Fruit fly (Drosophila melanogaster) whole organism, embryonic: ENCODE results near the gene chif.

ENCODE experiments used
- Antp ChIP-seq: fragments of 200-800 bp; sonication (Bioruptor generic); optimal IDR thresholded peaks from 3 replicates; lab custom pipeline; 2016; ENCODE audit warnings: missing biosample characterization, missing genetic modification characterization
- C15 ChIP-seq: fragments of 200-800 bp; sonication (Bioruptor generic); IDR thresholded peaks from 3 replicates; pipeline ENCODE4 v1.3.6; 2022; ENCODE audit warnings: missing biosample characterization, missing genetic modification characterization
- CG11560 ChIP-seq: fragments of 200-800 bp; sonication (Bioruptor generic); IDR thresholded peaks from 3 replicates; pipeline ENCODE4 v1.3.6; 2022; ENCODE audit warnings: missing biosample characterization, missing genetic modification characterization
- CG13775 ChIP-seq: fragments of 200-800 bp; sonication (Bioruptor generic); optimal IDR thresholded peaks from 3 replicates; lab custom pipeline; 2017; ENCODE audit warnings: missing biosample characterization, mild to moderate bottlenecking, missing genetic modification characterization
- CG1603 ChIP-seq: fragments of 200-800 bp; sonication (Bioruptor generic); optimal IDR thresholded peaks from 2 replicates; lab custom pipeline; 2019; ENCODE audit warnings: missing biosample characterization, mild to moderate bottlenecking, missing genetic modification characterization, moderate library complexity
- CG16815 ChIP-seq: fragments of 200-800 bp; sonication (Bioruptor generic); optimal IDR thresholded peaks from 3 replicates; lab custom pipeline; 2017; ENCODE audit warnings: missing biosample characterization, mild to moderate bottlenecking, missing genetic modification characterization
- CG17361 ChIP-seq: fragments of 200-800 bp; sonication (Bioruptor generic); IDR thresholded peaks from 3 replicates; pipeline ENCODE4 v1.3.6; 2022; ENCODE audit warnings: missing biosample characterization, missing genetic modification characterization
- CG18764 ChIP-seq: fragments of 200-800 bp; sonication (Bioruptor generic); optimal IDR thresholded peaks from 3 replicates; lab custom pipeline; 2016; ENCODE audit warnings: missing biosample characterization, missing genetic modification characterization
- CG32767 ChIP-seq: fragments of 200-800 bp; sonication (Bioruptor generic); IDR thresholded peaks from 2 replicates; pipeline ENCODE4 v1.3.6; 2022; ENCODE audit warnings: missing biosample characterization, missing genetic modification characterization
- CG34224 ChIP-seq: fragments of 200-800 bp; sonication (Bioruptor generic); IDR thresholded peaks from 3 replicates; pipeline ENCODE4 v1.3.6; 2022; ENCODE audit warnings: missing biosample characterization, missing genetic modification characterization; ENCODE audit not compliant: partially characterized antibody
- CG3838 ChIP-seq: fragments of 200-800 bp; sonication (Bioruptor generic); optimal IDR thresholded peaks from 3 replicates; lab custom pipeline; 2016; ENCODE audit warnings: missing biosample characterization, missing genetic modification characterization
- CG4328 ChIP-seq: fragments of 200-800 bp; sonication (Bioruptor generic); optimal IDR thresholded peaks from 3 replicates; lab custom pipeline; 2017; ENCODE audit warnings: missing biosample characterization, missing genetic modification reagents, missing genetic modification characterization
- CG7963 ChIP-seq: fragments of 200-800 bp; sonication (Bioruptor generic); IDR thresholded peaks from 3 replicates; pipeline ENCODE4 v1.3.6; 2022; ENCODE audit warnings: missing biosample characterization, missing genetic modification characterization; ENCODE audit not compliant: partially characterized antibody
- CG8765 ChIP-seq: fragments of 200-800 bp; sonication (Bioruptor generic); IDR thresholded peaks from 2 replicates; pipeline ENCODE4 v1.3.6; 2022; ENCODE audit warnings: missing biosample characterization, missing genetic modification characterization
- Dip3 ChIP-seq: fragments of 200-800 bp; sonication (Bioruptor generic); optimal IDR thresholded peaks from 3 replicates; lab custom pipeline; 2016; ENCODE audit warnings: missing biosample characterization, missing genetic modification characterization
- Dll ChIP-seq: fragments of 200-800 bp; sonication (Bioruptor generic); IDR thresholded peaks from 4 replicates; pipeline ENCODE4 v1.3.6; 2022; ENCODE audit warnings: missing biosample characterization, missing genetic modification characterization; ENCODE audit not compliant: partially characterized antibody
- Doc2 ChIP-seq: fragments of 200-800 bp; sonication (Bioruptor generic); IDR thresholded peaks from 2 replicates; pipeline ENCODE4 v1.3.6; 2022; ENCODE audit warnings: missing biosample characterization, missing genetic modification characterization
- Drgx ChIP-seq: fragments of 200-800 bp; sonication (Bioruptor generic); IDR thresholded peaks from 2 replicates; pipeline ENCODE4 v1.3.6; 2022; ENCODE audit warnings: missing biosample characterization, missing genetic modification characterization
- Fer3 ChIP-seq: fragments of 200-800 bp; sonication (Bioruptor generic); optimal IDR thresholded peaks from 2 replicates; lab custom pipeline; 2018; ENCODE audit warnings: missing biosample characterization, mild to moderate bottlenecking, missing genetic modification characterization, moderate library complexity
- H15 ChIP-seq: fragments of 200-800 bp; sonication (Bioruptor generic); IDR thresholded peaks from 3 replicates; pipeline ENCODE4 v1.3.6; 2022; ENCODE audit warnings: missing biosample characterization, missing genetic modification characterization
- Hr39 ChIP-seq: fragments of >200 bp; optimal IDR thresholded peaks from 2 replicates; lab custom pipeline; 2017
- Hr51 ChIP-seq, 2 experiments: fragments of 200-800 bp; sonication (Bioruptor generic); optimal IDR thresholded peaks; 2 replicates in 1 of 2; 3 replicates in 1 of 2; lab custom pipeline; 2016 to 2018; ENCODE audit warnings: missing biosample characterization in 2 of 2, missing genetic modification characterization in 2 of 2, mild to moderate bottlenecking in 1 of 2, moderate library complexity in 1 of 2
- NfI ChIP-seq: fragments of 200-800 bp; sonication (Bioruptor generic); optimal IDR thresholded peaks from 3 replicates; lab custom pipeline; 2018; ENCODE audit warnings: missing biosample characterization, mild to moderate bottlenecking, missing genetic modification characterization, moderate library complexity
- Opbp ChIP-seq: fragments of 200-800 bp; sonication (Bioruptor generic); IDR thresholded peaks from 3 replicates; pipeline ENCODE4 v1.3.6; 2022; ENCODE audit warnings: missing biosample characterization, missing genetic modification characterization; ENCODE audit not compliant: partially characterized antibody
- Poxn ChIP-seq: fragments of 200-800 bp; sonication (Bioruptor generic); IDR thresholded peaks from 2 replicates; pipeline ENCODE4 v1.3.6; 2022; ENCODE audit warnings: missing biosample characterization, missing genetic modification characterization
- Side ChIP-seq: fragments of 200-800 bp; sonication (Bioruptor generic); optimal IDR thresholded peaks from 2 replicates; lab custom pipeline; 2016; ENCODE audit warnings: missing biosample characterization, missing genetic modification characterization
- Sry-β ChIP-seq: fragments of 200-800 bp; sonication (Bioruptor generic); optimal IDR thresholded peaks from 2 replicates; lab custom pipeline; 2018; ENCODE audit warnings: missing biosample characterization, mild to moderate bottlenecking, missing genetic modification characterization, moderate library complexity
- Taf1 ChIP-seq: fragments of 200-800 bp; sonication (Bioruptor generic); IDR thresholded peaks from 2 replicates; pipeline ENCODE4 v1.3.6; 2022; ENCODE audit warnings: missing biosample characterization, missing genetic modification characterization
- al ChIP-seq: fragments of 200-800 bp; sonication (Bioruptor generic); IDR thresholded peaks from 2 replicates; pipeline ENCODE4 v1.3.6; 2022; ENCODE audit warnings: missing biosample characterization, missing genetic modification characterization
- ap ChIP-seq: fragments of 200-800 bp; sonication (Bioruptor generic); IDR thresholded peaks from 2 replicates; pipeline ENCODE4 v1.3.6; 2022; ENCODE audit warnings: missing biosample characterization, missing genetic modification characterization
- bab2 ChIP-seq: fragments of 200-800 bp; sonication (Bioruptor generic); optimal IDR thresholded peaks from 2 replicates; lab custom pipeline; 2016; ENCODE audit warnings: missing biosample characterization, missing genetic modification characterization
- br ChIP-seq: fragments of >200 bp; optimal IDR thresholded peaks from 2 replicates; lab custom pipeline; 2017
- crol ChIP-seq: fragments of 200-800 bp; sonication (Bioruptor generic); IDR thresholded peaks from 2 replicates; pipeline ENCODE4 v1.3.6; 2022; ENCODE audit warnings: missing biosample characterization, missing genetic modification characterization
- cwo ChIP-seq: fragments of 200-800 bp; sonication (Bioruptor generic); optimal IDR thresholded peaks from 3 replicates; lab custom pipeline; 2017; ENCODE audit warnings: missing biosample characterization, missing genetic modification characterization, mild to moderate bottlenecking, moderate library complexity, missing genetic modification reagents
- disco-r ChIP-seq: fragments of 200-800 bp; sonication (Bioruptor generic); optimal IDR thresholded peaks from 2 replicates; lab custom pipeline; 2016; ENCODE audit warnings: missing biosample characterization, missing genetic modification characterization
- dpn ChIP-seq, 2 experiments: fragments of 200-800 bp; sonication (Bioruptor generic); optimal IDR thresholded peaks; 3 replicates each; lab custom pipeline; 2016; ENCODE audit warnings: missing biosample characterization in 2 of 2, missing genetic modification characterization in 2 of 2
- gro ChIP-seq: fragments of 200-800 bp; sonication (Bioruptor generic); optimal IDR thresholded peaks from 2 replicates; lab custom pipeline; 2016; ENCODE audit warnings: missing biosample characterization, missing genetic modification characterization
- gsb-n ChIP-seq: fragments of 200-800 bp; sonication (Bioruptor generic); optimal IDR thresholded peaks from 3 replicates; lab custom pipeline; 2018; ENCODE audit warnings: missing biosample characterization, mild to moderate bottlenecking, missing genetic modification characterization
- hbn ChIP-seq: fragments of 200-800 bp; sonication (Bioruptor generic); IDR thresholded peaks from 2 replicates; pipeline ENCODE4 v1.3.6; 2022; ENCODE audit warnings: missing biosample characterization, missing genetic modification characterization; ENCODE audit not compliant: partially characterized antibody
- jigr1 ChIP-seq: fragments of 200-800 bp; sonication (Bioruptor generic); IDR thresholded peaks from 3 replicates; pipeline ENCODE4 v1.3.6; 2022; ENCODE audit warnings: missing biosample characterization, missing genetic modification characterization
- ken ChIP-seq: fragments of 200-800 bp; sonication (Bioruptor generic); IDR thresholded peaks from 3 replicates; pipeline ENCODE4 v1.3.6; 2022; ENCODE audit warnings: missing biosample characterization, missing genetic modification characterization
- knrl ChIP-seq: fragments of 200-800 bp; sonication (Bioruptor generic); IDR thresholded peaks from 3 replicates; pipeline ENCODE4 v1.3.6; 2022; ENCODE audit warnings: missing biosample characterization, missing genetic modification characterization; ENCODE audit not compliant: partially characterized antibody
- nom ChIP-seq: fragments of 200-800 bp; sonication (Bioruptor generic); optimal IDR thresholded peaks from 2 replicates; lab custom pipeline; 2017; ENCODE audit warnings: missing biosample characterization, missing genetic modification characterization, mild to moderate bottlenecking, moderate library complexity, missing genetic modification reagents
- org-1 ChIP-seq: fragments of 200-800 bp; sonication (Bioruptor generic); optimal IDR thresholded peaks from 2 replicates; lab custom pipeline; 2017; ENCODE audit warnings: missing biosample characterization, missing genetic modification characterization
- sisA ChIP-seq: fragments of 200-800 bp; sonication (Bioruptor generic); IDR thresholded peaks from 2 replicates; pipeline ENCODE4 v1.3.6; 2022; ENCODE audit warnings: missing biosample characterization, missing genetic modification characterization
- ssp ChIP-seq: fragments of 200-800 bp; sonication (Bioruptor generic); IDR thresholded peaks from 2 replicates; pipeline ENCODE4 v1.3.6; 2022; ENCODE audit warnings: missing biosample characterization, missing genetic modification characterization
- trem ChIP-seq: fragments of 200-800 bp; optimal IDR thresholded peaks from 3 replicates; lab custom pipeline; 2019; ENCODE audit warnings: missing biosample characterization, mild to moderate bottlenecking, missing genetic modification characterization, moderate library complexity
- trh ChIP-seq: fragments of 200-800 bp; sonication (Bioruptor generic); optimal IDR thresholded peaks from 2 replicates; lab custom pipeline; 2016; ENCODE audit warnings: missing biosample characterization, missing genetic modification characterization
- vnd ChIP-seq: fragments of 200-800 bp; sonication (Bioruptor generic); IDR thresholded peaks from 3 replicates; pipeline ENCODE4 v1.3.6; 2022; ENCODE audit warnings: missing biosample characterization, missing genetic modification characterization; ENCODE audit not compliant: partially characterized antibody
- zf30C ChIP-seq: fragments of 200-800 bp; sonication (Bioruptor generic); optimal IDR thresholded peaks from 3 replicates; lab custom pipeline; 2018; ENCODE audit warnings: missing biosample characterization, mild to moderate bottlenecking, missing genetic modification characterization

The chif gene

dm6 chr2L:16325515-16326257 lies 26.7 kb downstream of the chif start, which contains the start of gene cact:
Gene cact, minus strand, starts transcription at chr2L:16326207.
- peak; percentile 92 for TF ChIP-seq NfI
- TF ChIP-seq CG1603, result peak; percentile 50
- peak; percentile 94 for TF ChIP-seq trem (tag; lab: Kevin White, UChicago)
- TF ChIP-seq CG3838, result peak; percentile 83
- peak; percentile 94 for TF ChIP-seq Dip3 (GFP tag; lab: Kevin White, UChicago)
- peak; percentile 70; the same call in 2 of the 3 replicates for TF ChIP-seq CG11560
- peak; percentile 95 for TF ChIP-seq gro
- TF ChIP-seq bab2 (GFP tag; lab: Kevin White, UChicago), result peak; percentile 94
- TF ChIP-seq CG32767 (GFP tag; lab: Robert Waterston, UW), result peak; percentile 87
- TF ChIP-seq jigr1 (GFP tag; lab: Robert Waterston, UW), result no peak
- TF ChIP-seq Taf1 (GFP tag; lab: Robert Waterston, UW), result peak; percentile 82
- peak; percentile 93 for TF ChIP-seq CG13775 (GFP tag; lab: Kevin White, UChicago)
- peak; percentile 95 for TF ChIP-seq dpn (GFP tag; optimal IDR thresholded peaks at IDR 0.05; lab: Kevin White, UChicago)
- peak; percentile 92 for TF ChIP-seq disco-r (GFP tag; lab: Kevin White, UChicago)
- TF ChIP-seq Drgx (GFP tag; lab: Robert Waterston, UW), result peak; percentile 91
- no peak for TF ChIP-seq zf30C (GFP tag; lab: Kevin White, UChicago)
- TF ChIP-seq ap, result peak; percentile 90
- TF ChIP-seq al (GFP tag; lab: Robert Waterston, UW), result peak; percentile 85
- peak; percentile 95 for TF ChIP-seq Antp
- TF ChIP-seq Poxn, result peak; percentile 56; the same call in 1 of the 2 replicates
- peak; percentile 93 for TF ChIP-seq Fer3
- peak; percentile 95 for TF ChIP-seq Side (GFP tag; lab: Kevin White, UChicago)
- peak; percentile 92 for TF ChIP-seq gsb-n (tag; lab: Kevin White, UChicago)
- TF ChIP-seq Doc2 (GFP tag; lab: Robert Waterston, UW), result peak; percentile 70
- peak; percentile 86 for TF ChIP-seq CG4328
- no peak for TF ChIP-seq CG34224 (GFP tag; lab: Robert Waterston, UW)
- no peak for TF ChIP-seq CG7963 (GFP tag; lab: Robert Waterston, UW)
- peak; percentile 94 for TF ChIP-seq ssp (GFP tag; lab: Robert Waterston, UW)
- TF ChIP-seq sisA, result peak; percentile 88
- peak; percentile 66 for TF ChIP-seq Dll (GFP tag; lab: Robert Waterston, UW)
- TF ChIP-seq Opbp (GFP tag; lab: Robert Waterston, UW), result no peak
- TF ChIP-seq ken (GFP tag; lab: Robert Waterston, UW), result peak; percentile 88
- TF ChIP-seq vnd (GFP tag; lab: Robert Waterston, UW), result peak; percentile 51; the same call in 2 of the 3 replicates
- peak; percentile 83 for TF ChIP-seq CG8765 (GFP tag; lab: Robert Waterston, UW)
- TF ChIP-seq crol, result no peak; the same call in none of the 2 replicates
- TF ChIP-seq org-1 (GFP tag; lab: Kevin White, UChicago), result peak; percentile 74
- no peak for TF ChIP-seq br (lab: Kevin White, UChicago)
- TF ChIP-seq C15, result 0 out of 3 replicates have a peak, but pooled peaks have one; percentile 53
- TF ChIP-seq Hr51 (GFP tag; optimal IDR thresholded peaks at IDR 0.05; lab: Kevin White, UChicago), result peak; percentile 92 to 93
- peak; percentile 89 for TF ChIP-seq cwo
- peak; percentile 85 for TF ChIP-seq CG18764 (GFP tag; lab: Kevin White, UChicago)
- peak; percentile 88; the same call in 2 of the 3 replicates for TF ChIP-seq H15 (GFP tag; lab: Robert Waterston, UW)
- no peak for TF ChIP-seq Hr39 (lab: Kevin White, UChicago)
- TF ChIP-seq knrl (GFP tag; lab: Robert Waterston, UW), result peak; percentile 75
- peak; percentile 86 for TF ChIP-seq trh (GFP tag; lab: Kevin White, UChicago)
- peak; percentile 73 for TF ChIP-seq nom
- peak; percentile 61 for TF ChIP-seq hbn (GFP tag; lab: Robert Waterston, UW)
- peak; percentile 93 for TF ChIP-seq CG17361 (GFP tag; lab: Robert Waterston, UW)
- peak; percentile 88 for TF ChIP-seq CG16815 (GFP tag; lab: Kevin White, UChicago)
- peak; percentile 47 for TF ChIP-seq Sry-β
